Fruit fly (Drosophila melanogaster): ENCODE data around the gene Prp6.

Prp6 gene

dm6 chr3L:18901411-18901810 is 3.8 kb upstream of the Prp6 start, which contains the start of the genes arx and CG6843 (continued):
- TF ChIP-seq CG18011 (GFP tag; optimal IDR thresholded peaks at IDR 0.05): no peak
- TF ChIP-seq Scr (GFP tag; IDR thresholded peaks at IDR 0.05; ENCODE audit: partially characterized antibody): peak; percentile 92
- peak; percentile 70 for TF ChIP-seq sens (GFP tag)
- TF ChIP-seq CG10565 (GFP tag; optimal IDR thresholded peaks at IDR 0.05): no peak
- TF ChIP-seq CrebB (tag; optimal IDR thresholded peaks at IDR 0.05): no peak
- no peak for TF ChIP-seq wek (GFP tag; optimal IDR thresholded peaks at IDR 0.05)
- TF ChIP-seq CG11560 (tag; IDR thresholded peaks at IDR 0.05): no peak
- no peak for TF ChIP-seq esg (GFP tag; conservative IDR thresholded peaks at IDR 0.05)
- no peak for TF ChIP-seq Fer2 (tag; optimal IDR thresholded peaks at IDR 0.05)
- peak; percentile 93 for TF ChIP-seq Bgb (GFP tag; IDR thresholded peaks at IDR 0.05; ENCODE audit: partially characterized antibody)
- no peak for TF ChIP-seq fru (optimal IDR thresholded peaks at IDR 0.05)
- TF ChIP-seq ttk (GFP tag; IDR thresholded peaks at IDR 0.05): no peak
- peak; percentile 52; the same call in 1 of the 2 replicates for TF ChIP-seq CG3847 (GFP tag; IDR thresholded peaks at IDR 0.05)
- TF ChIP-seq fd102C (GFP tag; optimal IDR thresholded peaks at IDR 0.05): no peak
- TF ChIP-seq emc (GFP tag; optimal IDR thresholded peaks at IDR 0.05): no peak
- no peak for TF ChIP-seq vfl (GFP tag; optimal IDR thresholded peaks at IDR 0.05)
- TF ChIP-seq CG31365 (tag; optimal IDR thresholded peaks at IDR 0.05): no peak
- peak; percentile 96 for TF ChIP-seq chinmo (GFP tag; IDR thresholded peaks at IDR 0.05; ENCODE audit: partially characterized antibody)
- TF ChIP-seq CG15514 (GFP tag; optimal IDR thresholded peaks at IDR 0.05): peak; percentile 51
- no peak for TF ChIP-seq D (optimal IDR thresholded peaks at IDR 0.05)
- no peak for TF ChIP-seq D (GFP tag; optimal IDR thresholded peaks at IDR 0.05)
- no peak for TF ChIP-seq aop (GFP tag; IDR thresholded peaks at IDR 0.05)
- no peak for TF ChIP-seq Deaf1 (tag; optimal IDR thresholded peaks at IDR 0.05)
- peak; percentile 53 for TF ChIP-seq CG30020 (tag; optimal IDR thresholded peaks at IDR 0.05)
- no peak for TF ChIP-seq p53 (GFP tag; optimal IDR thresholded peaks at IDR 0.05)
- peak; percentile 43; the same call in 1 of the 2 replicates for TF ChIP-seq CG9932 (GFP tag; IDR thresholded peaks at IDR 0.05)
- peak; percentile 22 for TF ChIP-seq CG12391 (tag; optimal IDR thresholded peaks at IDR 0.05)
- peak; percentile 83 for TF ChIP-seq Sry-δ (GFP tag; optimal IDR thresholded peaks at IDR 0.05)
- TF ChIP-seq CG11504 (tag; optimal IDR thresholded peaks at IDR 0.05): no peak
- TF ChIP-seq CG3281 (GFP tag; optimal IDR thresholded peaks at IDR 0.05): no peak
- peak; percentile 40 for TF ChIP-seq CG10267 (tag; optimal IDR thresholded peaks at IDR 0.05)
- no peak for TF ChIP-seq trh (GFP tag; optimal IDR thresholded peaks at IDR 0.05)
- no peak for TF ChIP-seq Hr39 (optimal IDR thresholded peaks at IDR 0.05)
- no peak for TF ChIP-seq Gug (GFP tag; IDR thresholded peaks at IDR 0.05)
- no peak for TF ChIP-seq CG5953 (GFP tag; IDR thresholded peaks at IDR 0.05)
- TF ChIP-seq CG4617 (GFP tag; optimal IDR thresholded peaks at IDR 0.05; ENCODE audit: borderline replicate concordance): peak; percentile 90
- TF ChIP-seq pzg (GFP tag; optimal IDR thresholded peaks at IDR 0.05): peak; percentile 84
- TF ChIP-seq wdn (GFP tag; IDR thresholded peaks at IDR 0.05): no peak
- TF ChIP-seq CG7839 (tag; optimal IDR thresholded peaks at IDR 0.05): no peak
- TF ChIP-seq CG3407 (GFP tag; optimal IDR thresholded peaks at IDR 0.05): no peak
- no peak for TF ChIP-seq Sox100B (GFP tag; optimal IDR thresholded peaks at IDR 0.05)
- TF ChIP-seq CG14014 (GFP tag; IDR thresholded peaks at IDR 0.05): no peak
- no peak for TF ChIP-seq CG10209 (GFP tag; optimal IDR thresholded peaks at IDR 0.05)
- TF ChIP-seq Doc3 (GFP tag; IDR thresholded peaks at IDR 0.05; ENCODE audit: partially characterized antibody): peak; percentile 87
- no peak for TF ChIP-seq CG30403 (GFP tag; optimal IDR thresholded peaks at IDR 0.05)
- no peak for TF ChIP-seq Vsx1 (GFP tag; optimal IDR thresholded peaks at IDR 0.05)
- no peak for TF ChIP-seq PHDP (tag; optimal IDR thresholded peaks at IDR 0.05)
- TF ChIP-seq toy (GFP tag; IDR thresholded peaks at IDR 0.05): no peak
- TF ChIP-seq Sry-β (GFP tag; optimal IDR thresholded peaks at IDR 0.05): no peak
- TF ChIP-seq CG11696 (GFP tag; IDR thresholded peaks at IDR 0.05): no peak
- no peak for TF ChIP-seq CG10431 (GFP tag; optimal IDR thresholded peaks at IDR 0.05)
- no peak for TF ChIP-seq peb (GFP tag; IDR thresholded peaks at IDR 0.05)

Measured in whole organism, embryonic.